Worm (Caenorhabditis elegans): Measurements from ENCODE around the gene K08D8.3.
"Not testable (repeated sequence)": the region's sequence is repeated elsewhere in the genome, so short reads cannot be mapped to it uniquely, and the experiment has no call there.

Gene K08D8.3

DNA sequence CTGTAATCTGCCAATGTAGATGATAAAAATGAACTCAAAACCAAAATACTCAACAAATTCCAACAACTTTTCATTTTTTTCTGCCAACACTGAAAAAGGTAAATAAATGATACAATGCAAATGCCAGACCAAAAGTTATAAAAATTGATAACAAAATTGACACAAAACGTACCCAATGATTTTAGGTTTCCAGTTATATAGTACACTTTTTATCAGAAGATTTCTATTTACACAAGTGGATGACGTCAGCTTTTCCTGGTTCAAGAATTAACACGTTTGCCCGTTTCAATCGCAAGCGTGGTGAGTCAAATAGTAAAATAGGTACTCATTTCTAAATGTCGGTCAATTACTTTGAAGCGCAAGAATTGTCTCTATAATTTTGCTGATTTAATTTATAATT, 26.9 kb downstream of the K08D8.3 start, which contains the start of gene ZK896.5:
Gene ZK896.5, minus strand, starts transcription at position 89 of the 400 bp plus-strand sequence.
- TF ChIP-seq nhr-80 (tag; optimal IDR thresholded peaks at IDR 0.05) (peak; percentile 42), ceh-58 (GFP tag; IDR thresholded peaks at IDR 0.05) (no peak)

DNA sequence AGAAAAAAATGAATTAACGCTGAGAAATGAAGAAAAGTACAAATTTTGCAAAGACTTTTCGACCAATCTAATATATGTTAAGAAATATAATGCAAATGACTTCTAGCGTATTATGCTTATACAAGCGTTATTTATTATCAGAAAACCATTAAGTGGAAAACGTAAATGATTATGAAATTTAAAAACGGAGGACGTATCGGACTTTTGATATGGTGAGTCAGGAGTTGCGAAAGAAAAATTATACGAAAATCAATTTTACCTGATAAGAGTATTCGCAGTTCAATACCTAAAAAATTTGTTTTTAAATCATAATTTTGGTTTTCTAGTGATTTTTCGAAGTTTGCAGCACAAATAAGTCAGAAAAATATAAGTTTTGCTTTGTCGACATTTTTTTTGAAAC, 29.9 kb downstream of the K08D8.3 start:
- TF ChIP-seq nhr-80 (tag; optimal IDR thresholded peaks at IDR 0.05) (peak; percentile 52), madf-6 (GFP tag; IDR thresholded peaks at IDR 0.05) (no peak)

DNA sequence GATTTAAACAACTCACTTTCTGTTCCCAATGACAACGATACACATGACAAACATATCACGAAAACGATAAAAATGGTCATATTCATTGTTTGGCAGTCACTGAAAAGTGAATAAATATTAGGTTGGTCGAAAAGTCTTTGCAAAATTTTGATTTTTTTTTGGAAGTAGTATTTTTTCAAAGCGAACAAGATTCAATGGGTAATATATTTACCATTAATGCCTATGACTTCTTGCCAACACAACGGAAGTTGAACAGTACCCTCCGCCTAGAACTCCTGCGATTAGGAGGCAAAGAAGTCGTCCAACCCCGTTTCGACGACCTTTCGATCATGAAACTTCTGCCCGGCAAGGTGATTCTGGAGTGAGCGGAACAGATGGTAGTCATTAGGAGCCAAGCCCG, 31.2 kb downstream of the K08D8.3 start, which contains the start of gene ZK896.1:
Gene ZK896.1, minus strand, starts transcription at position 101 of the 400 bp plus-strand sequence.
- not testable (repeated sequence) for TF ChIP-seq die-1 (tag; optimal IDR thresholded peaks at IDR 0.05); cebp-2 (GFP tag; IDR thresholded peaks at IDR 0.05); ztf-28 (GFP tag; IDR thresholded peaks at IDR 0.05)

DNA sequence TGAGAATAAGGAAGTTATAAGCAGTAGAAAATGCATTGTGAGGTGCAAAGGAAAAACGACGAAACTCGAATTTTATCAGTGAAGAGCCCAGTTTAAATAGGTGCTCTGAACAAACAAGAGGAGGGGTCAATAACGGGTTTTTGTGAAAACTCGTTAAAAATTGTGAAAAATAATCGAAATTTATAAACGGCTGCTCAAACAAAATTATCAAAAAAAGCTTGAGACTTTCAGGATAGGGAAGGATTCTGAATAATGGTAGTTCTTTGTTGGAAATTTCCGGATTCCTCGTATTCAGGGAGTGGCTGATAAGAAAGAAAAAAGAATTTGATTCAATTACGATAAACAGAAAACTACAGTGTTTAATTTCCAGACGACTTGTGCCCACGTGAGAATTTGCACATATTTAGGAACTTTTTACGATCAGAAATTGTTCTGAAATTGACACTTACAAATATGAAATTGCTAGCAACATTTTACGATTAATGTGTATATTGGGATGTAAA, 35.0 kb downstream of the K08D8.3 start, which contains the start of gene clec-187:
Gene clec-187, minus strand, starts transcription at position 51 of the 503 bp plus-strand sequence.
- no peak for TF ChIP-seq attf-3 (GFP tag; conservative IDR thresholded peaks at IDR 0.05)
- no peak for TF ChIP-seq F52B5.7 (tag; optimal IDR thresholded peaks at IDR 0.05)
- TF ChIP-seq attf-5 (GFP tag; optimal IDR thresholded peaks at IDR 0.05) = no peak
- TF ChIP-seq sdz-38 (tag; optimal IDR thresholded peaks at IDR 0.05) = no peak
- TF ChIP-seq dpff-1 (tag; optimal IDR thresholded peaks at IDR 0.05) = no peak
- no peak for TF ChIP-seq F57C9.4 (tag; optimal IDR thresholded peaks at IDR 0.05)
- no peak for TF ChIP-seq ZK185.1 (tag; optimal IDR thresholded peaks at IDR 0.05; ENCODE audit: poor library complexity, severe bottlenecking)
- TF ChIP-seq Y56A3A.18 (GFP tag; IDR thresholded peaks at IDR 0.05) = no peak
- no peak for TF ChIP-seq hmg-1.2 (GFP tag; IDR thresholded peaks at IDR 0.05)
- TF ChIP-seq hmg-20 (GFP tag; IDR thresholded peaks at IDR 0.05) = no peak
- TF ChIP-seq nfya-2 (GFP tag; IDR thresholded peaks at IDR 0.05) = no peak

DNA sequence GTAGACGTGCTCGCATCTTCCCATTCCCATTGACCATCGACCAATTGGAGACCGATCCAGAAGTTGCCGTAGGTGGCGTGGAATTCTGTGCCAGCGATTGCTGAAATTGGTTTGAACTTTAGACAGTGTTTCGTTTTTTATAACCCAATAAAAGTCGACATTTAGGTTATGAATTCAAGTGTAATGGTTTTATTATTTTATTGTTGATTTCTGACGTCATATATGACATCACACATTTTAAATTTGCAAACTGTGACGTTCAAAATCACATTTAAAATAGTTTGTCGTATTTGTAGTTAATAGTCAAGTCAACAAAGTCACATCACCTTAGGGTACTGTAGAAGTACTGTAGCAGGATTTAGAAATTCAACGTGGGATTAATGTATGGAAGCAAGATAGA, 36.1 kb downstream of the K08D8.3 start:
- TF ChIP-seq F33H1.4 (GFP tag; IDR thresholded peaks at IDR 0.05) = no peak
- TF ChIP-seq akir-1 (GFP tag; optimal IDR thresholded peaks at IDR 0.05) = no peak
- no peak for TF ChIP-seq lir-1 (GFP tag; conservative IDR thresholded peaks at IDR 0.05)

DNA sequence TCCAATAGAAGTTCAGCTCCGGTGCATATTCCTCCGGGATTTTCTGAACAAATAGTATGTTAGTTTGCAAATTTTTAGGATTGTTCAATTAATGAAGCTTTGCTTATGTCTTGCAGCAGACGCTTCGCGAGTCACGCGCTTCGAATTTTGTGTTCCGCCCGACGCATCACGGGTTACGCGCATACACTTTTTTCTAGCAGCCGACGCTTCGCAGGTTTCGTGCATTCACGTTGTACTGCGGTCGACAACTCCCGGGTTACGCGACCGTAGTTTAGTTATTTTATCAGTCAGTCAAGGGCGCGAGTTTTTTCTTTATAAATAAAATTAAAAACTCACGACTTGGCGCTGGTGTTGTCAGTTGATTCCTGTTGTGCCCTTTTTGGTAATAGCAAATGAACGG, 36.6 kb downstream of the K08D8.3 start:
- no peak for TF ChIP-seq mxl-1 (tag; optimal IDR thresholded peaks at IDR 0.05)
- no peak for TF ChIP-seq snpc-4 (GFP tag; optimal IDR thresholded peaks at IDR 0.05)
- peak; percentile 46 to 89 (median 70) for TF ChIP-seq snpc-4 (tag; optimal IDR thresholded peaks at IDR 0.05)
- no peak for TF ChIP-seq tbp1 (GFP tag; optimal IDR thresholded peaks at IDR 0.05)
- TF ChIP-seq pbrm-1 (GFP tag; IDR thresholded peaks at IDR 0.05) = no peak
- TF ChIP-seq F37B4.10 (GFP tag; IDR thresholded peaks at IDR 0.05) = 0 out of 2 replicates have a peak, but pooled peaks have one; percentile 25
- no peak for TF ChIP-seq lsl-1 (GFP tag; optimal IDR thresholded peaks at IDR 0.05)

DNA sequence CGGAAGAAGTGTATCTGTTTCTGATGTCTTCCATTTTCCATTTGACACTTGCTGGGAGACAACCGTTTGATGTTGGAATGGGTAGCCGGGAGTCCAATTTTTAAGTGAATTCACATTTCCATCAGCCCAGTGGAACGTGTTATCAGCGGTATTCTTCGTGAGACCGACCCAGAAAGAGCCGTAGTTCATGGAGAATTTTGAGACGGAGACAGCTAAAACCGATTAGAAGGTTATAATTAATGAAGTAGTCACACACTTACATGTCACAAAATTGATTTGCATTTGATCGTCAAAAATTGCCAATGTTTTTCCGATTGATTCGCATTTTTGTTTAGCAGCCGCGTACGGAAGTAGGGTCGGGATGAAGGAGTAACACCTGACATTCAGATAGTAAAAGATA, 37.1 kb downstream of the K08D8.3 start:
- no peak for TF ChIP-seq nhr-27 (tag; optimal IDR thresholded peaks at IDR 0.05)
- TF ChIP-seq snpc-1.1 (tag; optimal IDR thresholded peaks at IDR 0.05; ENCODE audit: insufficient read depth) = no peak
- no peak for TF ChIP-seq chd-7 (tag; optimal IDR thresholded peaks at IDR 0.05)
- TF ChIP-seq mel-28 (tag; optimal IDR thresholded peaks at IDR 0.05; ENCODE audit: borderline replicate concordance) = no peak
- TF ChIP-seq bed-1 (GFP tag; IDR thresholded peaks at IDR 0.05) = no peak
- no peak for TF ChIP-seq D2030.7 (GFP tag; IDR thresholded peaks at IDR 0.05)
- TF ChIP-seq fkh-3 (tag; optimal IDR thresholded peaks at IDR 0.05) = no peak
- TF ChIP-seq nfya-1 (tag; optimal IDR thresholded peaks at IDR 0.05; ENCODE audit: borderline replicate concordance, insufficient read depth) = no peak
- no peak for TF ChIP-seq lsl-1 (GFP tag; optimal IDR thresholded peaks at IDR 0.05)
- TF ChIP-seq aptf-3 (GFP tag; IDR thresholded peaks at IDR 0.05) = no peak
- peak; percentile 88 for TF ChIP-seq nhr-80 (tag; optimal IDR thresholded peaks at IDR 0.05)
- no peak for TF ChIP-seq sptf-2 (GFP tag; optimal IDR thresholded peaks at IDR 0.05)
- no peak for TF ChIP-seq cebp-1 (GFP tag; IDR thresholded peaks at IDR 0.05)
- no peak for TF ChIP-seq cebp-1 (tag; optimal IDR thresholded peaks at IDR 0.05)
- TF ChIP-seq ets-4 (GFP tag; optimal IDR thresholded peaks at IDR 0.05) = peak; percentile 26

All from whole organism, young adult.